Fruit fly (Drosophila melanogaster) whole organism, prepupa: ENCODE results near the gene CG33639.
A peak's percentile ranks its signal among the peaks of the same experiment; 100 is the strongest.

Experiments
- Blimp-1 ChIP-seq: fragments of 200-800 bp; sonication (Bioruptor generic); optimal IDR thresholded peaks from 3 replicates; lab custom pipeline; 2017; ENCODE audit warnings: missing biosample characterization, missing genetic modification characterization, mild to moderate bottlenecking, moderate library complexity, missing genetic modification reagents
- CG10631 ChIP-seq: fragments of 200-800 bp; sonication (Bioruptor generic); optimal IDR thresholded peaks from 2 replicates; lab custom pipeline; 2016; ENCODE audit warnings: missing biosample characterization, missing genetic modification characterization
- CG10669 ChIP-seq: fragments of 200-800 bp; sonication (Bioruptor generic); optimal IDR thresholded peaks from 3 replicates; lab custom pipeline; 2018; ENCODE audit warnings: missing biosample characterization, mild to moderate bottlenecking, missing genetic modification characterization, moderate library complexity
- CG11762 ChIP-seq: fragments of 200-800 bp; sonication (Bioruptor generic); optimal IDR thresholded peaks from 3 replicates; lab custom pipeline; 2016; ENCODE audit warnings: missing biosample characterization, missing genetic modification characterization; ENCODE audit not compliant: insufficient read depth
- CG11902 ChIP-seq: fragments of 200-800 bp; sonication (Bioruptor generic); optimal IDR thresholded peaks from 3 replicates; lab custom pipeline; 2016; ENCODE audit warnings: missing biosample characterization, missing genetic modification characterization
- CG1621 ChIP-seq: fragments of 200-800 bp; sonication (Bioruptor generic); optimal IDR thresholded peaks from 3 replicates; lab custom pipeline; 2018; ENCODE audit warnings: missing biosample characterization, mild to moderate bottlenecking, missing genetic modification characterization
- CG16779 ChIP-seq: fragments of 200-800 bp; sonication (Bioruptor generic); optimal IDR thresholded peaks from 3 replicates; lab custom pipeline; 2017; ENCODE audit warnings: missing biosample characterization, mild to moderate bottlenecking, missing genetic modification characterization
- CG3032 ChIP-seq: fragments of 200-800 bp; optimal IDR thresholded peaks from 2 replicates; lab custom pipeline; 2019; ENCODE audit warnings: missing biosample characterization, mild to moderate bottlenecking, missing genetic modification characterization, moderate library complexity
- CG31627 ChIP-seq: fragments of 200-800 bp; sonication (Bioruptor generic); optimal IDR thresholded peaks from 3 replicates; lab custom pipeline; 2016; ENCODE audit warnings: missing biosample characterization, missing genetic modification characterization
- CG32006 ChIP-seq: fragments of 200-800 bp; sonication (Bioruptor generic); optimal IDR thresholded peaks from 3 replicates; lab custom pipeline; 2017; ENCODE audit warnings: missing biosample characterization, mild to moderate bottlenecking, missing genetic modification characterization
- CG3919 ChIP-seq: fragments of 200-800 bp; sonication (Bioruptor generic); optimal IDR thresholded peaks from 3 replicates; lab custom pipeline; 2016; ENCODE audit warnings: missing biosample characterization, missing genetic modification characterization
- CG6163 ChIP-seq: fragments of 200-800 bp; sonication (Bioruptor generic); IDR thresholded peaks from 3 replicates; pipeline ENCODE4 v1.3.6; 2022; ENCODE audit warnings: missing biosample characterization, missing genetic modification characterization
- CG6276 ChIP-seq: fragments of 200-800 bp; sonication (Bioruptor generic); optimal IDR thresholded peaks from 2 replicates; lab custom pipeline; 2017; ENCODE audit warnings: missing biosample characterization, mild to moderate bottlenecking, missing genetic modification characterization
- CG6792 ChIP-seq: fragments of 200-800 bp; sonication (Bioruptor generic); optimal IDR thresholded peaks from 3 replicates; lab custom pipeline; 2016; ENCODE audit warnings: missing biosample characterization, missing genetic modification characterization
- CG6808 ChIP-seq: fragments of 200-800 bp; sonication (Bioruptor generic); optimal IDR thresholded peaks from 3 replicates; lab custom pipeline; 2017; ENCODE audit warnings: missing biosample characterization, missing genetic modification characterization, mild to moderate bottlenecking, moderate library complexity, missing genetic modification reagents
- CG7368 ChIP-seq: fragments of 200-800 bp; sonication (Bioruptor generic); optimal IDR thresholded peaks from 3 replicates; lab custom pipeline; 2016; ENCODE audit warnings: missing biosample characterization, missing genetic modification characterization
- CG8319 ChIP-seq: fragments of 200-800 bp; sonication (Bioruptor generic); optimal IDR thresholded peaks from 3 replicates; lab custom pipeline; 2016; ENCODE audit warnings: missing biosample characterization, missing genetic modification characterization
- CG8632 ChIP-seq: fragments of 200-800 bp; sonication (Bioruptor generic); optimal IDR thresholded peaks from 3 replicates; lab custom pipeline; 2016; ENCODE audit warnings: missing biosample characterization, missing genetic modification characterization
- CG9139 ChIP-seq: fragments of 200-800 bp; sonication (Bioruptor generic); optimal IDR thresholded peaks from 3 replicates; lab custom pipeline; 2017; ENCODE audit warnings: missing biosample characterization, mild to moderate bottlenecking, missing genetic modification characterization
- Eip75B ChIP-seq: fragments of 200-800 bp; sonication (Bioruptor generic); optimal IDR thresholded peaks from 3 replicates; lab custom pipeline; 2016; ENCODE audit warnings: missing biosample characterization, missing genetic modification characterization
- Eip78C ChIP-seq: fragments of 200-800 bp; sonication (Bioruptor generic); peaks from one replicate; lab custom pipeline; 2016; ENCODE audit warnings: missing biosample characterization, missing genetic modification characterization
- Ets21C ChIP-seq: fragments of 200-800 bp; sonication (Bioruptor generic); optimal IDR thresholded peaks from 3 replicates; lab custom pipeline; 2016; ENCODE audit warnings: missing biosample characterization, missing genetic modification characterization
- Gug ChIP-seq: fragments of 200-800 bp; sonication (Bioruptor generic); IDR thresholded peaks from 2 replicates; pipeline ENCODE4 v1.3.6; 2022; ENCODE audit warnings: missing biosample characterization, missing genetic modification characterization
- Hr4 ChIP-seq: fragments of 200-800 bp; sonication (Bioruptor generic); optimal IDR thresholded peaks from 3 replicates; lab custom pipeline; 2016; ENCODE audit warnings: missing biosample characterization, missing genetic modification characterization
- Lpt ChIP-seq: fragments of 200-800 bp; sonication (Bioruptor generic); optimal IDR thresholded peaks from 3 replicates; lab custom pipeline; 2016; ENCODE audit warnings: missing biosample characterization, missing genetic modification characterization
- Met ChIP-seq: fragments of 200-800 bp; sonication (Bioruptor generic); optimal IDR thresholded peaks from 3 replicates; lab custom pipeline; 2016; ENCODE audit warnings: missing biosample characterization, missing genetic modification characterization
- OdsH ChIP-seq: fragments of 200-800 bp; sonication (Bioruptor generic); optimal IDR thresholded peaks from 3 replicates; lab custom pipeline; 2016; ENCODE audit warnings: missing biosample characterization, missing genetic modification characterization
- Smox ChIP-seq: fragments of 200-800 bp; sonication (Bioruptor generic); optimal IDR thresholded peaks from 3 replicates; lab custom pipeline; 2016; ENCODE audit warnings: missing biosample characterization, missing genetic modification characterization
- Sox102F ChIP-seq: fragments of 200-800 bp; sonication (Bioruptor generic); optimal IDR thresholded peaks from 2 replicates; lab custom pipeline; 2016; ENCODE audit warnings: missing biosample characterization, mild to moderate bottlenecking, missing genetic modification characterization
- Sox15 ChIP-seq: fragments of 200-800 bp; sonication (Bioruptor generic); optimal IDR thresholded peaks from 3 replicates; lab custom pipeline; 2016; ENCODE audit warnings: missing biosample characterization, missing genetic modification characterization
- achi ChIP-seq: fragments of 200-800 bp; sonication (Bioruptor generic); optimal IDR thresholded peaks from 3 replicates; lab custom pipeline; 2016; ENCODE audit warnings: missing biosample characterization, missing genetic modification characterization
- acj6 ChIP-seq: fragments of 200-800 bp; sonication (Bioruptor generic); optimal IDR thresholded peaks from 3 replicates; lab custom pipeline; 2016; ENCODE audit warnings: missing biosample characterization, missing genetic modification characterization
- cyc ChIP-seq: fragments of 200-800 bp; sonication (Bioruptor generic); optimal IDR thresholded peaks from 3 replicates; lab custom pipeline; 2016; ENCODE audit warnings: missing biosample characterization, missing genetic modification characterization
- dac ChIP-seq: fragments of 200-800 bp; sonication (Bioruptor generic); optimal IDR thresholded peaks from 2 replicates; lab custom pipeline; 2017; ENCODE audit warnings: missing biosample characterization, mild to moderate bottlenecking, missing genetic modification characterization
- dsx ChIP-seq: fragments of 200-800 bp; optimal IDR thresholded peaks from 3 replicates; lab custom pipeline; 2019; ENCODE audit warnings: missing biosample characterization, mild to moderate bottlenecking, missing genetic modification characterization, moderate library complexity; ENCODE audit not compliant: poor library complexity, severe bottlenecking
- eg ChIP-seq: fragments of 200-800 bp; sonication (Bioruptor generic); IDR thresholded peaks from 3 replicates; pipeline ENCODE4 v1.3.6; 2022; ENCODE audit warnings: missing biosample characterization, missing genetic modification characterization
- esn ChIP-seq: fragments of 200-800 bp; sonication (Bioruptor generic); optimal IDR thresholded peaks from 2 replicates; lab custom pipeline; 2016; ENCODE audit warnings: missing biosample characterization, mild to moderate bottlenecking, missing genetic modification characterization, moderate library complexity
- fd59A ChIP-seq: fragments of 200-800 bp; sonication (Bioruptor generic); optimal IDR thresholded peaks from 2 replicates; lab custom pipeline; 2017; ENCODE audit warnings: missing biosample characterization, mild to moderate bottlenecking, missing genetic modification characterization, missing genetic modification reagents
- fd85E ChIP-seq: fragments of 200-800 bp; sonication (Bioruptor generic); optimal IDR thresholded peaks from 3 replicates; lab custom pipeline; 2016; ENCODE audit warnings: missing biosample characterization, missing genetic modification characterization
- fkh ChIP-seq: fragments of 200-800 bp; sonication (Bioruptor generic); optimal IDR thresholded peaks from 3 replicates; lab custom pipeline; 2017; ENCODE audit warnings: missing biosample characterization, mild to moderate bottlenecking, missing genetic modification characterization, moderate library complexity
- net ChIP-seq: fragments of 200-800 bp; sonication (Bioruptor generic); optimal IDR thresholded peaks from 3 replicates; lab custom pipeline; 2016; ENCODE audit warnings: missing biosample characterization, missing genetic modification characterization
- pdm3 ChIP-seq: fragments of 200-800 bp; sonication (Bioruptor generic); optimal IDR thresholded peaks from 3 replicates; lab custom pipeline; 2016; ENCODE audit warnings: missing biosample characterization, missing genetic modification characterization
- salr ChIP-seq, 2 experiments: fragments of 200-800 bp; sonication (Bioruptor generic); optimal IDR thresholded peaks; 3 replicates each; lab custom pipeline; 2016 to 2018; ENCODE audit warnings: missing biosample characterization in 2 of 2, missing genetic modification characterization in 2 of 2, mild to moderate bottlenecking in 1 of 2
- spab ChIP-seq: fragments of 200-800 bp; sonication (Bioruptor generic); optimal IDR thresholded peaks from 2 replicates; lab custom pipeline; 2017; ENCODE audit warnings: missing biosample characterization, mild to moderate bottlenecking, missing genetic modification characterization, missing genetic modification reagents
- svp ChIP-seq: fragments of 200-800 bp; sonication (Bioruptor generic); peaks from one replicate; lab custom pipeline; 2016; ENCODE audit warnings: missing biosample characterization, missing genetic modification characterization
- topi ChIP-seq: fragments of 200-800 bp; sonication (Bioruptor generic); optimal IDR thresholded peaks from 3 replicates; lab custom pipeline; 2016; ENCODE audit warnings: missing biosample characterization, missing genetic modification characterization
- vri ChIP-seq: fragments of 200-800 bp; sonication (Bioruptor generic); optimal IDR thresholded peaks from 3 replicates; lab custom pipeline; 2016; ENCODE audit warnings: missing biosample characterization, mild to moderate bottlenecking, missing genetic modification characterization

CG33639 gene

DNA sequence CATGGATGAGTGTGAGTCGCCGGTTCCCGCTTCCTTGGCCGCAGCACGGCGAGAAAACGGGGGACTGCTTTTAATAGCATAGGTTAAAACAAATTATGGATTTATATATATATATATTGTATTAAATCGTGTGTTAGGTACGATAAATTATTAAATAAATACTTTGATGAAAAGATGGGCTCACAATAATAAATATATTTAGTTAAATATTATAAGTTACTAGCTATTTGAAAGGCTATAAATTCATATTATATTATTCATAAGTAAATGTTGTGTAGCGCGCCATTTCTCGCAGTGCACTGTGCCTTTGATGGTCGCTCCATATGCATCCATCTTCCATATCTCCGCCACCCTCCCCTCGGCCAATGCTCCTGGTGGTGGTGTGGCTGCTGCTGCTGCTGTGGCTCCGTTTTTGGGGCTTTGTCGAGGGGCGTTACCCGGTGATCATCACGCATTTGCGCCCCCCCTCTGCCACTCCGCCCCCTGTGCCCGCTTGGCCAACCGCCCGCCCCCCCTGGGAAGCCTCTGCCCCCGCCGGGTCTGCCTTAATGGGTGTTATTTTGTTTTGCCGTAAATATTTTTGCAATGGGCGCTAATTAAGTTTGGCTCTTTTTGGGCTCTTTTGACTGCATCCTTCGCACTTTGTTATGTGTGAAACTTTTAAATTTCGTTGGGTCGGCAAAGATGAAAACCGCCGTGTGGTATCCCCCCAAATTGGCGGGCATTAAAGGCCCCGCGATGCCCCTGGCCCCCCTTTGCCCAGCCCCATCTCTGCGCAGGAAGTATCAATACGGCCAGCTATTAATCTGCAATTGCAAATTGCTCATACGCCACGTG lies 47.5 kb upstream of the CG33639 start (continued):
- TF ChIP-seq dsx (peak; percentile 20), svp (peak; percentile 66), Blimp-1 (GFP tag; lab: Kevin White, UChicago) (peak; percentile 19), CG6808 (GFP tag; lab: Kevin White, UChicago) (peak; percentile 64), CG7368 (GFP tag; lab: Kevin White, UChicago) (no peak), dac (GFP tag; lab: Kevin White, UChicago) (peak; percentile 10), CG16779 (no peak), CG3919 (GFP tag; lab: Kevin White, UChicago) (peak; percentile 50), acj6 (GFP tag; lab: Kevin White, UChicago) (peak; percentile 25), cyc (no peak), eg (GFP tag; lab: Robert Waterston, UW) (no peak), Gug (GFP tag; lab: Robert Waterston, UW) (no peak), CG11902 (peak; percentile 6)

DNA sequence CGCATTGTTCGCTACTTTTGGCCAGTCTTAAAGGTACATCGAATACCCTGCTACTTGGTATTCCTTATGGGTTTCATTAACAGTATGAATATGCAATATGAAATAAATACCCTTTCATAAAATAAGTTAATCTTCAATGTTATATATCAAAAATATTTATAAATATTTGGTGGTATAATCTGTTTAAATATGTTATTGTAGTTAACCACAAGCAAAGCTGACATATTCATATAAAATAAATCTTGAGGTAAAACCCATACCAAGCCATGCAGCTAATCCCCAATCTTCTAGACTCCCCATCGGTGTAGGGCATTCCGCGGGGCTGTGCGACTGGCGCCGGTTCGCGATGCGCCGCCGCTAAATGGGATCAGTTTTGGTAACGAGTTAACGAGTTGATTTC lies 46.5 kb upstream of the CG33639 start:
- TF ChIP-seq net (GFP tag; lab: Kevin White, UChicago), result peak; percentile 56
- peak; percentile 67 for TF ChIP-seq CG3919 (GFP tag; lab: Kevin White, UChicago)
- peak; percentile 46 for TF ChIP-seq CG6276
- peak; percentile 39 for TF ChIP-seq Smox (GFP tag; lab: Kevin White, UChicago)
- TF ChIP-seq fd85E, result no peak
- TF ChIP-seq Gug (GFP tag; lab: Robert Waterston, UW), result no peak
- peak; percentile 33 for TF ChIP-seq dsx
- TF ChIP-seq topi (GFP tag; lab: Kevin White, UChicago), result peak; percentile 61
- peak; percentile 38 for TF ChIP-seq CG7368 (GFP tag; lab: Kevin White, UChicago)
- TF ChIP-seq CG10669 (GFP tag; lab: Kevin White, UChicago), result peak; percentile 70
- no peak for TF ChIP-seq vri (GFP tag; lab: Kevin White, UChicago)
- TF ChIP-seq CG31627 (GFP tag; lab: Kevin White, UChicago), result peak; percentile 15
- no peak for TF ChIP-seq CG1621 (tag; lab: Kevin White, UChicago)
- peak; percentile 84 for TF ChIP-seq CG32006 (GFP tag; lab: Kevin White, UChicago)
- peak; percentile 18 for TF ChIP-seq CG9139
- peak; percentile 63 for TF ChIP-seq OdsH (GFP tag; lab: Kevin White, UChicago)
- peak; percentile 13 for TF ChIP-seq Eip75B
- TF ChIP-seq salr (GFP tag; optimal IDR thresholded peaks at IDR 0.05; lab: Kevin White, UChicago), result peak in 1 of 2 experiments; percentile 65
- peak; percentile 56 for TF ChIP-seq CG6792 (GFP tag; lab: Kevin White, UChicago)
- TF ChIP-seq Met (GFP tag; lab: Kevin White, UChicago), result peak; percentile 45
- peak; percentile 66 for TF ChIP-seq achi (GFP tag; lab: Kevin White, UChicago)
- TF ChIP-seq spab (GFP tag; lab: Kevin White, UChicago), result peak; percentile 68
- no peak for TF ChIP-seq CG6163
- peak; percentile 51 for TF ChIP-seq esn
- peak; percentile 29 for TF ChIP-seq Hr4 (GFP tag; lab: Kevin White, UChicago)
- peak; percentile 9 for TF ChIP-seq dac (GFP tag; lab: Kevin White, UChicago)
- peak; percentile 72 for TF ChIP-seq CG3032 (tag; lab: Kevin White, UChicago)
- no peak for TF ChIP-seq eg (GFP tag; lab: Robert Waterston, UW)
- TF ChIP-seq CG16779, result peak; percentile 6
- no peak for TF ChIP-seq Ets21C (GFP tag; lab: Kevin White, UChicago)
- peak; percentile 46 for TF ChIP-seq pdm3 (GFP tag; lab: Kevin White, UChicago)
- TF ChIP-seq Lpt (GFP tag; lab: Kevin White, UChicago), result peak; percentile 24
- peak; percentile 73 for TF ChIP-seq CG10631
- peak; percentile 57 for TF ChIP-seq Sox15
- TF ChIP-seq svp, result peak; percentile 73
- TF ChIP-seq Eip78C (GFP tag; lab: Kevin White, UChicago), result peak; percentile 85
- no peak for TF ChIP-seq Sox102F
- TF ChIP-seq fkh, result no peak
- peak; percentile 73 for TF ChIP-seq fd59A (GFP tag; lab: Kevin White, UChicago)
- peak; percentile 14 for TF ChIP-seq CG11762 (GFP tag; lab: Kevin White, UChicago)
- peak; percentile 63 for TF ChIP-seq CG8632 (GFP tag; lab: Kevin White, UChicago)
- TF ChIP-seq CG8319 (GFP tag; lab: Kevin White, UChicago), result peak; percentile 7
